Worm (Caenorhabditis elegans): ENCODE results near the gene clec-202.

- TF ChIP-seq ama-1 (optimal IDR thresholded peaks at IDR 0.05) (no peak), egl-27 (tag; optimal IDR thresholded peaks at IDR 0.05) (no peak), unc-62 (GFP tag; optimal IDR thresholded peaks at IDR 0.05) (no peak), nhr-6 (tag; optimal IDR thresholded peaks at IDR 0.05) (no peak), nhr-77 (tag; optimal IDR thresholded peaks at IDR 0.05) (no peak), R02D3.7 (tag; optimal IDR thresholded peaks at IDR 0.05) (no peak), skn-1 (tag; optimal IDR thresholded peaks at IDR 0.05) (no peak), unc-39 (tag; optimal IDR thresholded peaks at IDR 0.05) (no peak), nhr-10 (tag; optimal IDR thresholded peaks at IDR 0.05) (no peak), lin-13 (GFP tag; optimal IDR thresholded peaks at IDR 0.05) (no peak)
Measured at ce11 chrIV:17367294-17367693, 6.1 kb downstream of the clec-202 start, which contains the start of gene zipt-17.

Data from whole organism, L2 larva.